Worm (Caenorhabditis elegans) whole organism, late embryonic: ENCODE results near the gene T25B9.9.

Experiments
- F13H6.1 ChIP-seq: sonication (generic microtip); optimal IDR thresholded peaks from 2 replicates; lab custom pipeline; 2016; ENCODE audit warnings: missing genetic modification characterization, missing compliant biosample characterization
- K09A11.1 ChIP-seq: sonication (generic microtip); optimal IDR thresholded peaks from 2 replicates; lab custom pipeline; 2017; ENCODE audit warnings: antibody characterized with exemption, mild to moderate bottlenecking, missing genetic modification characterization, missing compliant biosample characterization; ENCODE audit not compliant: insufficient read depth
- T23F11.4 ChIP-seq: fragments of 200-800 bp; sonication (Bioruptor generic); optimal IDR thresholded peaks from 2 replicates; lab custom pipeline; 2018; ENCODE audit warnings: mild to moderate bottlenecking, missing genetic modification characterization, missing compliant biosample characterization
- Y22D7AL.16 ChIP-seq: sonication (generic microtip); optimal IDR thresholded peaks from 2 replicates; lab custom pipeline; 2016; ENCODE audit warnings: missing genetic modification characterization, missing compliant biosample characterization
- ama-1 ChIP-seq: fragments of 150-350 bp; optimal IDR thresholded peaks from 2 replicates; lab custom pipeline; 2014
- ceh-18 ChIP-seq: sonication (generic microtip); optimal IDR thresholded peaks from 2 replicates; lab custom pipeline; 2016; ENCODE audit warnings: missing genetic modification characterization, missing compliant biosample characterization
- ceh-2 ChIP-seq: sonication (generic microtip); optimal IDR thresholded peaks from 2 replicates; lab custom pipeline; 2016; ENCODE audit warnings: missing genotype, missing genetic modification characterization, missing compliant biosample characterization
- ceh-30 ChIP-seq: fragments of 150-350 bp; optimal IDR thresholded peaks from 2 replicates; lab custom pipeline; 2014; ENCODE audit warnings: missing biosample characterization, missing genetic modification characterization
- ceh-31 ChIP-seq: sonication (generic microtip); optimal IDR thresholded peaks from 2 replicates; lab custom pipeline; 2016; ENCODE audit warnings: missing genetic modification characterization, missing compliant biosample characterization
- ceh-34 ChIP-seq: sonication (generic microtip); optimal IDR thresholded peaks from 2 replicates; lab custom pipeline; 2016; ENCODE audit warnings: mild to moderate bottlenecking, missing genetic modification characterization, missing compliant biosample characterization
- dve-1 ChIP-seq: sonication (generic microtip); optimal IDR thresholded peaks from 2 replicates; lab custom pipeline; 2017; ENCODE audit warnings: antibody characterized with exemption, mild to moderate bottlenecking, missing genetic modification characterization, missing compliant biosample characterization
- elt-4 ChIP-seq: sonication (generic microtip); optimal IDR thresholded peaks from 2 replicates; lab custom pipeline; 2016; ENCODE audit warnings: missing genetic modification characterization, missing compliant biosample characterization
- ets-4 ChIP-seq: sonication (generic microtip); optimal IDR thresholded peaks from 2 replicates; lab custom pipeline; 2016; ENCODE audit warnings: missing genetic modification characterization, missing compliant biosample characterization
- eyg-1 ChIP-seq: sonication (generic microtip); optimal IDR thresholded peaks from 2 replicates; lab custom pipeline; 2016; ENCODE audit warnings: missing genotype, missing genetic modification characterization, missing compliant biosample characterization
- fax-1 ChIP-seq: sonication (generic microtip); optimal IDR thresholded peaks from 2 replicates; lab custom pipeline; 2016; ENCODE audit warnings: missing genotype, missing genetic modification characterization, missing compliant biosample characterization
- fkh-6 ChIP-seq: sonication (generic microtip); optimal IDR thresholded peaks from 2 replicates; lab custom pipeline; 2016; ENCODE audit warnings: missing genetic modification characterization, missing compliant biosample characterization
- hlh-15 ChIP-seq: sonication (generic microtip); optimal IDR thresholded peaks from 2 replicates; lab custom pipeline; 2016; ENCODE audit warnings: missing genetic modification characterization, missing compliant biosample characterization
- hlh-6 ChIP-seq: sonication (generic microtip); optimal IDR thresholded peaks from 2 replicates; lab custom pipeline; 2016; ENCODE audit warnings: missing genotype, missing genetic modification characterization, missing compliant biosample characterization
- lim-6 ChIP-seq: sonication (generic microtip); optimal IDR thresholded peaks from 2 replicates; lab custom pipeline; 2016; ENCODE audit warnings: missing genetic modification characterization, missing compliant biosample characterization
- madf-2 ChIP-seq: sonication (generic microtip); optimal IDR thresholded peaks from 2 replicates; lab custom pipeline; 2017; ENCODE audit warnings: missing genetic modification characterization, missing compliant biosample characterization
- nfya-1 ChIP-seq: sonication (generic microtip); optimal IDR thresholded peaks from 2 replicates; lab custom pipeline; 2017; ENCODE audit warnings: missing genetic modification characterization, mild to moderate bottlenecking, missing compliant biosample characterization, antibody characterized with exemption, moderate library complexity
- pat-9 ChIP-seq: fragments of 200-800 bp; sonication (Bioruptor generic); optimal IDR thresholded peaks from 2 replicates; lab custom pipeline; 2018; ENCODE audit warnings: mild to moderate bottlenecking, missing genetic modification characterization, moderate library complexity, missing compliant biosample characterization
- pax-1 ChIP-seq: fragments of 150-350 bp; optimal IDR thresholded peaks from 2 replicates; lab custom pipeline; 2014; ENCODE audit warnings: missing biosample characterization, missing genetic modification characterization
- pqm-1 ChIP-seq: sonication (generic microtip); optimal IDR thresholded peaks from 2 replicates; lab custom pipeline; 2016; ENCODE audit warnings: missing genetic modification characterization, missing compliant biosample characterization
- rnt-1 ChIP-seq: sonication (generic microtip); optimal IDR thresholded peaks from 2 replicates; lab custom pipeline; 2016; ENCODE audit warnings: missing genetic modification characterization, missing compliant biosample characterization
- sox-2 ChIP-seq: fragments of 200-800 bp; sonication (Bioruptor generic); IDR thresholded peaks from 2 replicates; pipeline ENCODE4 v1.3.6; 2022; ENCODE audit warnings: missing genetic modification reagents, missing genetic modification characterization, missing compliant biosample characterization
- sox-4 ChIP-seq: sonication (generic microtip); optimal IDR thresholded peaks from 2 replicates; lab custom pipeline; 2017; ENCODE audit warnings: mild to moderate bottlenecking, missing genetic modification characterization, inconsistent platforms, missing compliant biosample characterization
- ttx-3 ChIP-seq: sonication (generic microtip); optimal IDR thresholded peaks from 2 replicates; lab custom pipeline; 2016; ENCODE audit warnings: missing genetic modification reagents, missing genetic modification characterization, missing compliant biosample characterization
- unc-3 ChIP-seq, 2 experiments: fragments of 200-800 bp in 1 of 2; sonication (Bioruptor generic) in 1 of 2; sonication (generic microtip) in 1 of 2; conservative IDR thresholded peaks in 1 of 2; optimal IDR thresholded peaks in 1 of 2; 2 replicates each; pipeline versions ENCODE4 v1.3.6 to Lab custom; 2016 to 2022; ENCODE audit warnings: missing compliant biosample characterization in 2 of 2, missing genetic modification characterization in 2 of 2, missing genetic modification reagents in 1 of 2
- unc-42 ChIP-seq: sonication (generic microtip); optimal IDR thresholded peaks from 2 replicates; lab custom pipeline; 2016; ENCODE audit warnings: missing genotype, missing genetic modification characterization, missing compliant biosample characterization
- unc-55 ChIP-seq: sonication (generic microtip); optimal IDR thresholded peaks from 2 replicates; lab custom pipeline; 2017; ENCODE audit warnings: missing biosample characterization, missing genetic modification reagents, missing genetic modification characterization
- zip-5 ChIP-seq: sonication (generic microtip); optimal IDR thresholded peaks from 2 replicates; lab custom pipeline; 2016; ENCODE audit warnings: missing genetic modification characterization, missing compliant biosample characterization
- ztf-16 ChIP-seq: sonication (generic microtip); optimal IDR thresholded peaks from 2 replicates; lab custom pipeline; 2017; ENCODE audit warnings: missing genetic modification characterization, missing compliant biosample characterization

T25B9.9 gene

ce11 chrIV:10821672-10822304 is 52.3 kb downstream of the T25B9.9 start (continued):
- TF ChIP-seq T23F11.4 (GFP tag; lab: Kevin White, UChicago) (peak; percentile 7), ceh-30 (tag; lab: Kevin White, UChicago) (peak; percentile 21), madf-2 (peak; percentile 8), dve-1 (tag; lab: Kevin White, UChicago) (peak; percentile 85), ceh-2 (tag; lab: Kevin White, UChicago) (no peak), rnt-1 (tag; lab: Kevin White, UChicago) (peak; percentile 93), ttx-3 (tag; lab: Kevin White, UChicago) (peak; percentile 11), lim-6 (tag; lab: Kevin White, UChicago) (no peak), hlh-15 (tag; lab: Kevin White, UChicago) (no peak), K09A11.1 (tag; lab: Kevin White, UChicago) (peak; percentile 7), pax-1 (tag; lab: Kevin White, UChicago) (no peak), sox-4 (tag; lab: Kevin White, UChicago) (no peak), unc-55 (GFP tag; lab: Kevin White, UChicago) (peak; percentile 33), hlh-6 (tag; lab: Kevin White, UChicago) (peak; percentile 56), ztf-16 (tag; lab: Kevin White, UChicago) (peak; percentile 51), F13H6.1 (tag; lab: Kevin White, UChicago) (no peak), ceh-18 (tag; lab: Kevin White, UChicago) (peak; percentile 98), Y22D7AL.16 (peak; percentile 28)

ce11 chrIV:10825383-10825782 is 55.9 kb downstream of the T25B9.9 start:
- TF ChIP-seq ceh-18 (tag; lab: Kevin White, UChicago) (no peak), ceh-31 (tag; lab: Kevin White, UChicago) (no peak), ttx-3 (tag; lab: Kevin White, UChicago) (no peak), unc-55 (GFP tag; lab: Kevin White, UChicago) (no peak), unc-3 (GFP tag; conservative IDR thresholded peaks at IDR 0.05; lab: Robert Waterston, UW) (no peak), unc-3 (tag; optimal IDR thresholded peaks at IDR 0.05; lab: Kevin White, UChicago) (no peak), ets-4 (tag; lab: Kevin White, UChicago) (no peak), madf-2 (no peak), zip-5 (tag; lab: Kevin White, UChicago) (no peak), sox-4 (tag; lab: Kevin White, UChicago) (no peak), ceh-34 (tag; lab: Kevin White, UChicago) (no peak)
- TF ChIP-seq, all 69 proteins: peak for 0

- TF ChIP-seq unc-42 (tag; lab: Kevin White, UChicago) (no peak), ceh-18 (tag; lab: Kevin White, UChicago) (no peak), sox-2 (no peak), eyg-1 (tag; lab: Kevin White, UChicago) (no peak), ceh-30 (tag; lab: Kevin White, UChicago) (no peak), fkh-6 (tag; lab: Kevin White, UChicago) (no peak), ama-1 (no peak), madf-2 (no peak), fax-1 (tag; lab: Kevin White, UChicago) (no peak), pat-9 (tag; lab: Kevin White, UChicago) (no peak), hlh-15 (tag; lab: Kevin White, UChicago) (no peak), nfya-1 (no peak), dve-1 (tag; lab: Kevin White, UChicago) (no peak), elt-4 (no peak), pqm-1 (tag; lab: Kevin White, UChicago) (no peak)
Observed at ce11 chrIV:10826029-10826428, 56.6 kb downstream of the T25B9.9 start.
